Fruit fly (Drosophila melanogaster) whole organism, embryonic: ENCODE results near the gene halo.

Source experiments
- CG1603 ChIP-seq: fragments of 200-800 bp; sonication (Bioruptor generic); optimal IDR thresholded peaks from 2 replicates; lab custom pipeline; 2019; ENCODE audit warnings: missing biosample characterization, mild to moderate bottlenecking, missing genetic modification characterization, moderate library complexity
- CG2875 ChIP-seq: fragments of 200-800 bp; sonication (Bioruptor generic); optimal IDR thresholded peaks from 2 replicates; lab custom pipeline; 2017; ENCODE audit warnings: missing biosample characterization, mild to moderate bottlenecking, missing genetic modification characterization, missing genetic modification reagents
- Dip3 ChIP-seq: fragments of 200-800 bp; sonication (Bioruptor generic); optimal IDR thresholded peaks from 3 replicates; lab custom pipeline; 2016; ENCODE audit warnings: missing biosample characterization, missing genetic modification characterization
- Lpt ChIP-seq: fragments of >200 bp; optimal IDR thresholded peaks from 2 replicates; lab custom pipeline; 2018; ENCODE audit warnings: missing biosample characterization, missing genetic modification characterization
- sc ChIP-seq, 3 experiments: fragments of >200 bp in 2 of 3; fragments of 200-800 bp in 1 of 3; sonication (Bioruptor generic) in 1 of 3; optimal IDR thresholded peaks; 2 replicates in 2 of 3; 3 replicates in 1 of 3; lab custom pipeline; 2017; ENCODE audit warnings: mild to moderate bottlenecking in 1 of 3, missing biosample characterization in 1 of 3, missing genetic modification characterization in 1 of 3, missing genetic modification reagents in 1 of 3
- yki ChIP-seq: fragments of >200 bp; optimal IDR thresholded peaks from 3 replicates; lab custom pipeline; 2018

DNA sequence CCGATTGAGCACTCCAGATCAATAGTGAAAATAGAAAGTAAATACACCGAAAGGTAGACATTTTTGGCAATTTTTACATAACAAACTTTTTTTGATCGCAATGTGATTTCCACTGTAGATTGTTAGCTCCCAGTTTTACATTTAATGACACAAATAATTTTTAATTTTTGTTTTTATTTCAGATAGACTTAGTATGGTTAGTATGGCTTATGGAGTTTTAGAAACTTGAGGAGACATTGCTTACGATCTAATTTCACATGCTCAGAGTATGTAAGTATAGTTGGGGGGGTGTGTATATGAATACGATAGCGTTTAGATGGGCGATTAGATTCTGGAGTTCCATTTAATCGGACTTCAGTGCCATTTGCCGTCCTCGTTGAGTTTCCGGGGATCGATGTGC, 570 bp downstream of the halo start, which contains the start of gene CG18132:
- TF ChIP-seq Dip3 (GFP tag; lab: Kevin White, UChicago) (no peak), CG1603 (no peak), yki (lab: Kevin White, UChicago) (no peak), Lpt (GFP tag; lab: Kevin White, UChicago) (no peak), CG2875 (GFP tag; lab: Kevin White, UChicago) (no peak), sc (optimal IDR thresholded peaks at IDR 0.05; lab: Kevin White, UChicago) (no peak), sc (GFP tag; optimal IDR thresholded peaks at IDR 0.05; lab: Kevin White, UChicago) (no peak)
